Worm (Caenorhabditis elegans) whole organism, late embryonic: ENCODE measurements around the gene R02D5.7.

Experiments
- ceh-14 ChIP-seq: sonication (generic microtip); optimal IDR thresholded peaks from 2 replicates; lab custom pipeline; 2016; ENCODE audit warnings: missing genotype, missing genetic modification characterization, missing compliant biosample characterization
- ceh-9 ChIP-seq: sonication (generic microtip); optimal IDR thresholded peaks from 2 replicates; lab custom pipeline; 2016; ENCODE audit warnings: mild to moderate bottlenecking, missing genetic modification characterization, inconsistent platforms, missing compliant biosample characterization
- fax-1 ChIP-seq: sonication (generic microtip); optimal IDR thresholded peaks from 2 replicates; lab custom pipeline; 2016; ENCODE audit warnings: missing genotype, missing genetic modification characterization, missing compliant biosample characterization
- pqm-1 ChIP-seq: sonication (generic microtip); optimal IDR thresholded peaks from 2 replicates; lab custom pipeline; 2016; ENCODE audit warnings: missing genetic modification characterization, missing compliant biosample characterization
- ztf-16 ChIP-seq: sonication (generic microtip); optimal IDR thresholded peaks from 2 replicates; lab custom pipeline; 2017; ENCODE audit warnings: missing genetic modification characterization, missing compliant biosample characterization

DNA sequence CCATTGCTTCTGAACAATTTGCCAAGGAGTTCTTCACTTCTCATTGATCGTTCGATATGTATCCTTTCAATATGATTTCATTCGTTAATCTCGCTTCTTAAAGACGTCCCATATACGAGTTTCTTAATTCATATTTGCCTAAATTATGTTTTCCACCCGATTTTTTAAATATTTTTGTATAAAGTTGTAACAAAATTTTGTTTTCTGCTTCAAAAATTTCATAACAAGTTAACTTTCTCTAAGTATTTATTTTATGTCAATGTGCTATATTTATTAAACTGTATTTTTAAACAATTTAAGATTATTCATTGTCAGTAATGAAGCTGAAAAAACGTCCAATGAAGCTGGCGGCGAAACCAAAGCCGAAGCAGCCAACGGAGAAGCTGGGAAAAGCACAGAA is 31.9 kb downstream of the R02D5.7 start, which contains the start of gene F23B12.7:
- no peak for TF ChIP-seq pqm-1
- TF ChIP-seq ceh-14, result no peak
- TF ChIP-seq fax-1 (tag; lab: Kevin White, UChicago), result no peak
- TF ChIP-seq ceh-9 (tag; lab: Kevin White, UChicago), result no peak
- no peak for TF ChIP-seq ztf-16 (tag; lab: Kevin White, UChicago)
